Fruit fly (Drosophila melanogaster): ENCODE results near the gene Nprl2.

The Nprl2 gene

DNA sequence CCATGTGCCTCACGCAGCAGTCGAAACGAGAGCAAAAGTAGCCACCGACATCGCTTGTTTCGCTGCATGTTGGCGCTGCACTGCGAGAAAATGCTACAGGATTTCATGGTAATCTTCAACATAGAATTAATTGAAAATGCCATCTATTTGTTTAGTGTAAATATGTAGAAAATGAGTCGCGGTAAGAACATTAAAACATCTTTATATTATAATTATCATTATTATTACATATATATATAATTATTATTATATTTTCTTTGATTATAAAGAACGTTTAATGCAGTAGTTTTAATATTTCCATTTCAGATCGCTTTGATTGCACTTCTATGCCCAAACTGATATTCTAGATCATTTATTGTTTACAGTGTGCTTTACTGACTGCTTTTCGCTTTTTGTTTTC, 11.1 kb downstream of the Nprl2 start (continued):
- TF ChIP-seq ATbp (GFP tag; optimal IDR thresholded peaks at IDR 0.05) = peak; percentile 33
- no peak for TF ChIP-seq Sin3A (optimal IDR thresholded peaks at IDR 0.05)
- peak; percentile 19 for TF ChIP-seq CG7839 (tag; optimal IDR thresholded peaks at IDR 0.05)
- TF ChIP-seq Blimp-1 (GFP tag; optimal IDR thresholded peaks at IDR 0.05) = peak; percentile 36
- TF ChIP-seq bsh (GFP tag; optimal IDR thresholded peaks at IDR 0.05) = peak in 1 of 2 experiments; percentile 46
- TF ChIP-seq Med (GFP tag) = peak; percentile 5
- TF ChIP-seq Ptx1 (GFP tag; IDR thresholded peaks at IDR 0.05) = 0 out of 2 replicates have a peak, but pooled peaks have one; percentile 21
- peak in 1 of 3 experiments; percentile 6 for TF ChIP-seq lola (GFP tag; optimal IDR thresholded peaks at IDR 0.05)
- peak; percentile 6 for TF ChIP-seq unpg (GFP tag; optimal IDR thresholded peaks at IDR 0.05)
- peak; percentile 52 for TF ChIP-seq CG11504 (tag; optimal IDR thresholded peaks at IDR 0.05)
- no peak for TF ChIP-seq HLH4C (GFP tag; IDR thresholded peaks at IDR 0.05; ENCODE audit: partially characterized antibody)
- peak; percentile 16 for TF ChIP-seq Sox100B (GFP tag; optimal IDR thresholded peaks at IDR 0.05)
- TF ChIP-seq CG1529 (GFP tag; optimal IDR thresholded peaks at IDR 0.05) = peak; percentile 10
- no peak for TF ChIP-seq CG2120 (GFP tag; optimal IDR thresholded peaks at IDR 0.05)
- TF ChIP-seq CG9817 (tag; optimal IDR thresholded peaks at IDR 0.05) = no peak
- TF ChIP-seq Ssrp (tag; optimal IDR thresholded peaks at IDR 0.05) = peak; percentile 16
- peak; percentile 12 for TF ChIP-seq CoRest (tag; optimal IDR thresholded peaks at IDR 0.05)
- TF ChIP-seq Sox102F (GFP tag; optimal IDR thresholded peaks at IDR 0.05) = peak; percentile 34

DNA sequence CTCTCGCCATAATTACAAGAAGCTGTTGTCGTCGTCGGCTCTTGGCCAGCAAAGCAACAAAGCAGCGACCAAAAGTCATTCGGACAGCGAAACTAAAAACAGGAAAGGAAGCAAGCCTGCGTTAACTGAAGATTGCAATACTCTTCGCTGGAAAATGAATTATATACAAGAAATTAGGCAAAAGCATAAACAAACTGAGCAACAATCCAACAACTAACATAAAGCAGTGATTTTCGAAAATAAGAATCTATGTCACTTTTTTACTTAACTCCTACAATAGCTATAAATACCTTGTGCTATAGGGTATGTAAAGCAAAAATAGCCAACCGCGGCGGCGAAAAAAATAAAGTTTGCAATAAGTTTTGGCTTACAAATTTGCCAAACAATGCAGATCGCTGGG, 12.4 kb downstream of the Nprl2 start:
- no peak for TF ChIP-seq ttk (GFP tag; IDR thresholded peaks at IDR 0.05)
- TF ChIP-seq Drgx (GFP tag; IDR thresholded peaks at IDR 0.05) = peak; percentile 80
- TF ChIP-seq wor (GFP tag; IDR thresholded peaks at IDR 0.05) = no peak
- no peak for TF ChIP-seq jigr1 (GFP tag; IDR thresholded peaks at IDR 0.05)
- peak in 1 of 2 experiments; percentile 63 for TF ChIP-seq bsh (GFP tag; optimal IDR thresholded peaks at IDR 0.05)
- no peak for TF ChIP-seq ara (GFP tag; IDR thresholded peaks at IDR 0.05)

DNA sequence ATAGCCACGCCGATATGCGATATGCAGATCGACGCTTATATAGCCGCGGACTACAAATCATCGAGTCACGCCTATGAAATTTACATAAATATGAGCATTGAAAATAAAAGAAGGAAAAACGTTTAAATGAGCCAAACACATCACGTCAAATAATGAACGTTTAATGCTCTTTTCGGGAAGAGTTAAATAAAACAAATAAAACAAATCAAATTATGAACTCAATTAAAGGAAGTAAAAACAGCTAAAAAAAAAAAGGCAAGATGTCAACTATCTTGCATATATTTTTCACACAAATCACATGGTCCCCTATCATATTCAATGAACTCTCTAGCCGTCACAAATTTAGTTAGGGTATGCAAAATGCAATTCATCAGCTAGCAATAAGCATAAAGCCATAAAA, 16.5 kb downstream of the Nprl2 start:
- TF ChIP-seq CG17385 (GFP tag; optimal IDR thresholded peaks at IDR 0.05) = peak; percentile 10
- no peak for TF ChIP-seq CG11247 (GFP tag; IDR thresholded peaks at IDR 0.05)
- TF ChIP-seq Ets97D (GFP tag; optimal IDR thresholded peaks at IDR 0.05) = no peak
- TF ChIP-seq CG17359 (tag; optimal IDR thresholded peaks at IDR 0.05) = peak; percentile 33
- peak; percentile 59 for TF ChIP-seq Ptx1 (GFP tag; IDR thresholded peaks at IDR 0.05)
- no peak for TF ChIP-seq Dref (GFP tag; IDR thresholded peaks at IDR 0.05)
- TF ChIP-seq CG8388 (GFP tag; optimal IDR thresholded peaks at IDR 0.05) = peak; percentile 7
- no peak for TF ChIP-seq Mrtf (GFP tag; IDR thresholded peaks at IDR 0.05)
- peak; percentile 57 for TF ChIP-seq row (GFP tag; IDR thresholded peaks at IDR 0.05)
- TF ChIP-seq CG7839 (tag; optimal IDR thresholded peaks at IDR 0.05) = peak; percentile 37
- no peak for TF ChIP-seq ERR (GFP tag; optimal IDR thresholded peaks at IDR 0.05)
- TF ChIP-seq ken (GFP tag; IDR thresholded peaks at IDR 0.05) = no peak
- TF ChIP-seq CG11696 (GFP tag; IDR thresholded peaks at IDR 0.05) = no peak
- no peak for TF ChIP-seq dati (GFP tag; IDR thresholded peaks at IDR 0.05)
- TF ChIP-seq CG13624 (GFP tag; optimal IDR thresholded peaks at IDR 0.05) = no peak
- peak; percentile 9 for TF ChIP-seq fd96Cb (tag; optimal IDR thresholded peaks at IDR 0.05)
- TF ChIP-seq pzg (GFP tag; optimal IDR thresholded peaks at IDR 0.05) = no peak
- no peak for TF ChIP-seq pho (GFP tag; optimal IDR thresholded peaks at IDR 0.05)
- peak; percentile 5 for TF ChIP-seq salm (tag; optimal IDR thresholded peaks at IDR 0.05)
- no peak for TF ChIP-seq gce (GFP tag; IDR thresholded peaks at IDR 0.05)
- peak; percentile 4 for TF ChIP-seq tap (tag; optimal IDR thresholded peaks at IDR 0.05)
- peak; percentile 17 for TF ChIP-seq CG18262 (tag; optimal IDR thresholded peaks at IDR 0.05)
- peak; percentile 5 for TF ChIP-seq Xbp1 (GFP tag; optimal IDR thresholded peaks at IDR 0.05)
- TF ChIP-seq bigmax (GFP tag; optimal IDR thresholded peaks at IDR 0.05) = no peak
- no peak for TF ChIP-seq Hey (tag; optimal IDR thresholded peaks at IDR 0.05)
- TF ChIP-seq Aef1 (GFP tag; IDR thresholded peaks at IDR 0.05) = no peak
- no peak for TF ChIP-seq Trl (optimal IDR thresholded peaks at IDR 0.05)
- TF ChIP-seq Trl (GFP tag; optimal IDR thresholded peaks at IDR 0.05) = no peak
- no peak for TF ChIP-seq CG11085 (GFP tag; IDR thresholded peaks at IDR 0.05)
